Worm (Caenorhabditis elegans): ENCODE data around the gene F59D6.1.
"Not testable (repeated sequence)": the region's sequence is repeated elsewhere in the genome, so short reads cannot be mapped to it uniquely, and the experiment has no call there.

DNA sequence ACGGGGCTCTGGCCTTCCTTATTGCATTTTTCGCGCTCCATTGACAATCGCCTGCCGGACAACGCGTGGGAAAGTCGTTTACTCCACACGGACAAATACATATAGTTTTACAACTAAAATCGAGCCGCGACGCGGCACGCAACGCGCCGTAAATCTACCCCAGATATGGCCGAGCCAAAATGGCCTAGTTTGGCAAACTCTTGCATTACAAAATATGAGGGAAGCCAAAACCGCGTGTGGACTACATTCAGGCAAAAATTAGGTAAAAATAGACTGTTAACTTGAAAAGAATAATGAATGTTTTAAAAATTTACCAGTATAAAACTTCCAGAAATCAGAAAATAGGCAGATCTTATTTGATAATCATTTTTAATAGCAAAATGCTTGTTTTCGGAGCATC, 19.5 kb downstream of the F59D6.1 start, which contains the start of gene srt-16:
- TF ChIP-seq ceh-82 (tag; optimal IDR thresholded peaks at IDR 0.05); nhr-237 (tag; optimal IDR thresholded peaks at IDR 0.05); dpl-1 (GFP tag; optimal IDR thresholded peaks at IDR 0.05); nhr-6 (tag; optimal IDR thresholded peaks at IDR 0.05); ztf-11 (tag; optimal IDR thresholded peaks at IDR 0.05); snpc-4 (tag; optimal IDR thresholded peaks at IDR 0.05); zfp-2 (tag; optimal IDR thresholded peaks at IDR 0.05); fos-1 (tag; optimal IDR thresholded peaks at IDR 0.05): not testable (repeated sequence)

All from whole organism, L4 larva.